Fruit fly (Drosophila melanogaster): ENCODE data around the gene CG34180.

DNA sequence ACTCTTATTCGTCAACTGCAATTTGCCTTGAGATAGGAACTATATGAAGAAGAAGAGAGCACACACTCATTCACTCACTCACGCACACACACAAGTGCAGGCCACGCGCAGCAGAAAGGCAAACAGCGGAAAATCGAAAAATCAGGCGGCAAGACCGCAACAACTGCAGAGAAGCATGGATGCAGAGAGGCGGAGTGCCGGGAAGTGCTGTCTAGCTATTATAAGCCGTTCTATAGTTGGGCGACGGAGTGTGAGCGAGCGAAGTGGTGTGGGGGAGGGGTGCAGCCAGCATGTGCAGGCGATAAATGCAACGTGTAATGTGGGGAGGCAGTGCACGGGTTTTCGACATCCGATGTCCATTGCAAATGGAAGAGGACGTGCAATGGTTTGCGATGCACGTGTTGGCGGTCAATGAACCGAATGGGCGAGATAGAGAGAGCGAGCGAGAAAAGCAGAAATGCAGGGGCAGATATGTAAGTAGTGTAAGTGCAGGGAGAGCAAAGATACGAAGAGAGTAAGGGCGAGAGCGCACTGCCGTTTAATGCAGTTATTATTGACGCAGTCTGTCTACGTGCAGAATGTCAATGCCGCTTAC, 18.5 kb downstream of the CG34180 start:
- peak; percentile 21 for TF ChIP-seq CG6276 (GFP tag; optimal IDR thresholded peaks at IDR 0.05)
- TF ChIP-seq CG10631 (GFP tag; optimal IDR thresholded peaks at IDR 0.05), result no peak
- no peak for TF ChIP-seq Hr4 (GFP tag; optimal IDR thresholded peaks at IDR 0.05)
- TF ChIP-seq net (GFP tag; optimal IDR thresholded peaks at IDR 0.05), result peak; percentile 16
- peak; percentile 85 for TF ChIP-seq svp (GFP tag)
- TF ChIP-seq achi (GFP tag; optimal IDR thresholded peaks at IDR 0.05), result no peak
- TF ChIP-seq CG16779 (tag; optimal IDR thresholded peaks at IDR 0.05), result peak; percentile 63
- no peak for TF ChIP-seq salr (GFP tag; optimal IDR thresholded peaks at IDR 0.05)
- TF ChIP-seq CG11762 (GFP tag; optimal IDR thresholded peaks at IDR 0.05; ENCODE audit: insufficient read depth), result no peak
- TF ChIP-seq CG34406 (GFP tag; optimal IDR thresholded peaks at IDR 0.05), result no peak
- no peak for TF ChIP-seq CG10669 (GFP tag; optimal IDR thresholded peaks at IDR 0.05)
- TF ChIP-seq Sox102F (GFP tag; optimal IDR thresholded peaks at IDR 0.05), result no peak
- TF ChIP-seq CG31627 (GFP tag; optimal IDR thresholded peaks at IDR 0.05), result no peak
